Fruit fly (Drosophila melanogaster): ENCODE measurements around the gene CG2017.

Gene CG2017

DNA sequence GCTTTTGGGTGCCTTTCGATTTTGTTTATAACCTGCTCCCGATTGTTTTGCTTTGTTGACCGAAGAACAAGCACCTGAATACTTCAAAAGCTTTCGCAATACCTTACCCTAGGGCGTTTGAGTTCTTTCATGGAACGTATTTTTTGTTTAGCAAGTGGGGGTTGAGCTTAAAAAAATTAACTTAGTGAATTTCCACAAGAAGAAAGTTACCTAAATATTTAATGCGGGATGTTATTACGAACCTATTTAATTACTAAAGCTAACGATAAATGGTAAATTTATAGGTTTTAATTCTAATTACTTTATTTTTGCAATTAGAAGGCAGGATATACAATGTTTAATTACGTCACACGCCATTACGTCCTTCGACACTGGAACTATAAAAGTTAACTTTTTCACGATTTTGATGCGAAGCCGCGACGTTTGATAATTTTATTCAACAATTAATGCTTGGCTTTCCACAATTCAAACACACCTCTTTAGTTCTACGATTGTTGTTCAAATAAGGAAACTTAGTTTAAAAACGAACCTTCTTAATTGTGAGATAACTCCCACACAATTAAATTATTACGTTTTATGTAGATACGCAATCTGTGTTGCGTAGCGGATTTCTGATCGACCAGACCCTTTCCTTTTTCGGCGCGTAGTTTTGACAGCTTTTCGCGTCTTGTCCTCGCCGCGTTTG, 845 bp downstream of the CG2017 start (continued):
- no peak; the same call in 1 of the 2 replicates for TF ChIP-seq vvl (GFP tag; IDR thresholded peaks at IDR 0.05)
- no peak for TF ChIP-seq Doc2 (GFP tag; IDR thresholded peaks at IDR 0.05)
- TF ChIP-seq sens (GFP tag), result peak; percentile 78
- peak; percentile 27; the same call in 1 of the 2 replicates for TF ChIP-seq CG31224 (GFP tag; IDR thresholded peaks at IDR 0.05)
- peak; percentile 22 for TF ChIP-seq Hsf (GFP tag; optimal IDR thresholded peaks at IDR 0.05)
- no peak for TF ChIP-seq CG32772 (GFP tag; IDR thresholded peaks at IDR 0.05)
- no peak for TF ChIP-seq corto (GFP tag; optimal IDR thresholded peaks at IDR 0.05)
- TF ChIP-seq Dfd (GFP tag; optimal IDR thresholded peaks at IDR 0.05), result no peak
- TF ChIP-seq Rfx (GFP tag; IDR thresholded peaks at IDR 0.05), result peak; percentile 76
- TF ChIP-seq CG6689 (GFP tag; IDR thresholded peaks at IDR 0.05), result no peak
- peak; percentile 1 for TF ChIP-seq CG9609 (GFP tag; optimal IDR thresholded peaks at IDR 0.05)
- TF ChIP-seq pita (GFP tag; optimal IDR thresholded peaks at IDR 0.05), result no peak
- TF ChIP-seq CG6683 (GFP tag; optimal IDR thresholded peaks at IDR 0.05), result no peak
- TF ChIP-seq MTF-1 (GFP tag; optimal IDR thresholded peaks at IDR 0.05; ENCODE audit: borderline replicate concordance), result no peak
- TF ChIP-seq pb (GFP tag; optimal IDR thresholded peaks at IDR 0.05), result no peak
- peak; percentile 44 for TF ChIP-seq ind (GFP tag; optimal IDR thresholded peaks at IDR 0.05)
- no peak for TF ChIP-seq Vsx1 (GFP tag; optimal IDR thresholded peaks at IDR 0.05)
- TF ChIP-seq Awh (GFP tag; IDR thresholded peaks at IDR 0.05), result no peak
- no peak for TF ChIP-seq run (tag; optimal IDR thresholded peaks at IDR 0.05)
- peak; percentile 59 for TF ChIP-seq pho (GFP tag; optimal IDR thresholded peaks at IDR 0.05)
- peak; percentile 36 for TF ChIP-seq CG8924 (tag; optimal IDR thresholded peaks at IDR 0.05)
- no peak for TF ChIP-seq CG6175 (GFP tag; IDR thresholded peaks at IDR 0.05)
- no peak for TF ChIP-seq CG33213 (GFP tag; optimal IDR thresholded peaks at IDR 0.05)
- no peak for TF ChIP-seq pnt (GFP tag; optimal IDR thresholded peaks at IDR 0.05)
- TF ChIP-seq CG14014 (GFP tag; IDR thresholded peaks at IDR 0.05), result peak; percentile 44
- TF ChIP-seq Fer1 (GFP tag; optimal IDR thresholded peaks at IDR 0.05), result no peak
- peak; percentile 21 for TF ChIP-seq Atf-2 (GFP tag; optimal IDR thresholded peaks at IDR 0.05)
- TF ChIP-seq slou (GFP tag; optimal IDR thresholded peaks at IDR 0.05), result peak; percentile 22
- TF ChIP-seq disco-r (GFP tag; optimal IDR thresholded peaks at IDR 0.05), result no peak
- TF ChIP-seq insv (GFP tag; optimal IDR thresholded peaks at IDR 0.05), result no peak
- peak; percentile 53 for TF ChIP-seq lilli (GFP tag; optimal IDR thresholded peaks at IDR 0.05)
- TF ChIP-seq tll (GFP tag; optimal IDR thresholded peaks at IDR 0.05), result no peak
- TF ChIP-seq CG5953 (GFP tag; IDR thresholded peaks at IDR 0.05), result no peak
- TF ChIP-seq da (GFP tag; optimal IDR thresholded peaks at IDR 0.05), result no peak
- TF ChIP-seq Mrtf (GFP tag; IDR thresholded peaks at IDR 0.05), result 0 out of 3 replicates have a peak, but pooled peaks have one; percentile 26
- TF ChIP-seq cg (GFP tag; optimal IDR thresholded peaks at IDR 0.05), result no peak
- no peak for TF ChIP-seq Bgb (GFP tag; IDR thresholded peaks at IDR 0.05; ENCODE audit: partially characterized antibody)
- no peak for TF ChIP-seq Fer2 (tag; optimal IDR thresholded peaks at IDR 0.05)
- TF ChIP-seq Usf (GFP tag; optimal IDR thresholded peaks at IDR 0.05), result peak; percentile 48
- peak; percentile 61 for TF ChIP-seq CG2678 (tag; optimal IDR thresholded peaks at IDR 0.05)
- no peak for TF ChIP-seq CG1529 (GFP tag; optimal IDR thresholded peaks at IDR 0.05)
- TF ChIP-seq Hey (tag; optimal IDR thresholded peaks at IDR 0.05), result no peak
- TF ChIP-seq CG7987 (GFP tag; optimal IDR thresholded peaks at IDR 0.05), result no peak
- no peak for TF ChIP-seq ato (GFP tag; IDR thresholded peaks at IDR 0.05; ENCODE audit: partially characterized antibody)
- peak; percentile 37 for TF ChIP-seq CG18262 (tag; optimal IDR thresholded peaks at IDR 0.05)
- peak; percentile 51 for TF ChIP-seq D19B (GFP tag; optimal IDR thresholded peaks at IDR 0.05)
- TF ChIP-seq Dbx (GFP tag; IDR thresholded peaks at IDR 0.05), result peak; percentile 28; the same call in 1 of the 3 replicates
- peak; percentile 23 for TF ChIP-seq CG1792 (GFP tag; optimal IDR thresholded peaks at IDR 0.05)
- peak; percentile 74 for TF ChIP-seq CG2120 (GFP tag; optimal IDR thresholded peaks at IDR 0.05)
- peak; percentile 15 for TF ChIP-seq CG12391 (tag; optimal IDR thresholded peaks at IDR 0.05)
- TF ChIP-seq ERR (GFP tag; optimal IDR thresholded peaks at IDR 0.05), result no peak
